Worm (Caenorhabditis elegans) whole organism, L4/young adult: ENCODE measurements around the gene npr-30.

ENCODE experiments used
- dao-5 ChIP-seq: sonication (generic microtip); optimal IDR thresholded peaks from 2 replicates; lab custom pipeline; 2016; ENCODE audit warnings: missing genotype, missing genetic modification characterization, moderate library complexity, missing compliant biosample characterization
- him-1 ChIP-seq: sonication (generic microtip); optimal IDR thresholded peaks from 2 replicates; lab custom pipeline; 2016; ENCODE audit warnings: missing genotype, missing genetic modification reagents, missing genetic modification characterization, missing compliant biosample characterization

DNA sequence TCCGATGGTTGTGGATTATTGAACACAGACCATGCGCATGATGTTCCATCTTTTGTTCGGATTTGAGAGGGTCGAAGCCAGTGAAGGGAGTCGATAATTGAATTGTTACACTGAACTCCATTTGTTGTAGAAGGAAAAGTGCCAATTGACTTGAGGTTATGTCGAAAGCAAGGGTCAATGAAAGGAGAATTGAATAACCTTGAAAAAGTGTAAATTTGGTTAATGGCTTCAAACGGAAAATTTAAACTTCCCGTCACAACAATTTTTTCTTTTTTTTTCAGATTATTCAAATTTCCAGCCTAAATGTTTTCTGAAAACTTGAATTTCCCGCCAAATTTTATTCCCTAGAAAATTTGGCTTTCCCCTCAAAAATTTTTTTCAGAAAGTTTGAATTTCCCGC is 35.0 kb downstream of the npr-30 start, which contains the start of gene clp-10:
- TF ChIP-seq dao-5 (tag; lab: Kevin White, UChicago), result no peak
- TF ChIP-seq him-1 (tag; lab: Kevin White, UChicago), result no peak
